Fruit fly (Drosophila melanogaster) whole organism, embryonic: ENCODE measurements around the gene CG32462.
A peak's percentile ranks its signal among the peaks of the same experiment; 100 is the strongest.

Experiments used
- B-H1 ChIP-seq: fragments of 200-800 bp; sonication (Bioruptor generic); IDR thresholded peaks from 3 replicates; pipeline ENCODE4 v1.3.6; 2022; ENCODE audit warnings: missing biosample characterization, missing genetic modification characterization
- BtbVII ChIP-seq: fragments of 200-800 bp; sonication (Bioruptor generic); optimal IDR thresholded peaks from 3 replicates; lab custom pipeline; 2017; ENCODE audit warnings: missing biosample characterization, mild to moderate bottlenecking, missing genetic modification characterization
- CG10267 ChIP-seq: fragments of 200-800 bp; sonication (Bioruptor generic); optimal IDR thresholded peaks from 2 replicates; lab custom pipeline; 2018; ENCODE audit warnings: missing biosample characterization, mild to moderate bottlenecking, missing genetic modification characterization, moderate library complexity
- CG11723 ChIP-seq: fragments of 200-800 bp; sonication (Bioruptor generic); optimal IDR thresholded peaks from 2 replicates; lab custom pipeline; 2017; ENCODE audit warnings: missing biosample characterization, mild to moderate bottlenecking, missing genetic modification characterization
- CG13424 ChIP-seq: fragments of 200-800 bp; sonication (Bioruptor generic); optimal IDR thresholded peaks from 2 replicates; lab custom pipeline; 2019; ENCODE audit warnings: missing biosample characterization, mild to moderate bottlenecking, missing genetic modification characterization, moderate library complexity
- CG17802 ChIP-seq: fragments of 200-800 bp; sonication (Bioruptor generic); optimal IDR thresholded peaks from 2 replicates; lab custom pipeline; 2018; ENCODE audit warnings: missing biosample characterization, mild to moderate bottlenecking, missing genetic modification characterization, moderate library complexity
- CG2712 ChIP-seq: fragments of 200-800 bp; optimal IDR thresholded peaks from 3 replicates; lab custom pipeline; 2019; ENCODE audit warnings: missing biosample characterization, mild to moderate bottlenecking, missing genetic modification characterization, moderate library complexity
- CG30403 ChIP-seq: fragments of 200-800 bp; sonication (Bioruptor generic); optimal IDR thresholded peaks from 3 replicates; lab custom pipeline; 2016; ENCODE audit warnings: missing biosample characterization, missing genetic modification characterization
- CG4328 ChIP-seq: fragments of 200-800 bp; sonication (Bioruptor generic); optimal IDR thresholded peaks from 3 replicates; lab custom pipeline; 2017; ENCODE audit warnings: missing biosample characterization, missing genetic modification reagents, missing genetic modification characterization
- CG4424 ChIP-seq: fragments of 200-800 bp; sonication (Bioruptor generic); optimal IDR thresholded peaks from 3 replicates; lab custom pipeline; 2016; ENCODE audit warnings: missing biosample characterization, missing genetic modification characterization
- CG4730 ChIP-seq: fragments of 200-800 bp; sonication (Bioruptor generic); IDR thresholded peaks from 2 replicates; pipeline ENCODE4 v1.3.6; 2022; ENCODE audit warnings: missing biosample characterization, missing genetic modification characterization
- CG6813 ChIP-seq: fragments of 200-800 bp; sonication (Bioruptor generic); optimal IDR thresholded peaks from 2 replicates; lab custom pipeline; 2017; ENCODE audit warnings: missing biosample characterization, missing genetic modification characterization, mild to moderate bottlenecking, moderate library complexity, missing genetic modification reagents
- CG9797 ChIP-seq: fragments of 200-800 bp; sonication (Bioruptor generic); optimal IDR thresholded peaks from 3 replicates; lab custom pipeline; 2018; ENCODE audit warnings: missing biosample characterization, mild to moderate bottlenecking, missing genetic modification characterization
- CG9817 ChIP-seq: fragments of 200-800 bp; sonication (Bioruptor generic); optimal IDR thresholded peaks from 2 replicates; lab custom pipeline; 2018; ENCODE audit warnings: missing biosample characterization, mild to moderate bottlenecking, missing genetic modification characterization, moderate library complexity
- CG9876 ChIP-seq: fragments of 200-800 bp; sonication (Bioruptor generic); optimal IDR thresholded peaks from 2 replicates; lab custom pipeline; 2016; ENCODE audit warnings: missing biosample characterization, missing genetic modification characterization
- CHES-1-like ChIP-seq: fragments of 200-800 bp; sonication (Bioruptor generic); optimal IDR thresholded peaks from 2 replicates; lab custom pipeline; 2016; ENCODE audit warnings: missing biosample characterization, missing genetic modification characterization
- Dip2 ChIP-seq: fragments of 200-800 bp; sonication (Bioruptor generic); IDR thresholded peaks from 2 replicates; pipeline ENCODE4 v1.3.6; 2022; ENCODE audit warnings: missing biosample characterization, missing genetic modification characterization
- Dll ChIP-seq: fragments of 200-800 bp; sonication (Bioruptor generic); IDR thresholded peaks from 4 replicates; pipeline ENCODE4 v1.3.6; 2022; ENCODE audit warnings: missing biosample characterization, missing genetic modification characterization; ENCODE audit not compliant: partially characterized antibody
- Dp ChIP-seq: fragments of 200-800 bp; sonication (Bioruptor generic); optimal IDR thresholded peaks from 2 replicates; lab custom pipeline; 2018; ENCODE audit warnings: missing biosample characterization, mild to moderate bottlenecking, missing genetic modification characterization, moderate library complexity
- Elba2 ChIP-seq: fragments of 200-800 bp; sonication (Bioruptor generic); optimal IDR thresholded peaks from 3 replicates; lab custom pipeline; 2016; ENCODE audit warnings: missing biosample characterization, missing genetic modification characterization
- HLH3B ChIP-seq: fragments of 200-800 bp; sonication (Bioruptor generic); IDR thresholded peaks from 2 replicates; pipeline ENCODE4 v1.3.6; 2022; ENCODE audit warnings: missing biosample characterization, missing genetic modification characterization
- Hmr ChIP-seq: fragments of 200-800 bp; sonication (Bioruptor generic); optimal IDR thresholded peaks from 3 replicates; lab custom pipeline; 2017; ENCODE audit warnings: mild to moderate bottlenecking, missing biosample characterization, missing genetic modification reagents, missing genetic modification characterization
- NK7.1 ChIP-seq: fragments of 200-800 bp; sonication (Bioruptor generic); optimal IDR thresholded peaks from 3 replicates; lab custom pipeline; 2016; ENCODE audit warnings: missing biosample characterization, missing genetic modification characterization
- Tbp ChIP-seq: fragments of >200 bp; optimal IDR thresholded peaks from 2 replicates; lab custom pipeline; 2018; ENCODE audit warnings: missing biosample characterization, missing genetic modification characterization
- Xrp1 ChIP-seq: fragments of 200-800 bp; sonication (Bioruptor generic); IDR thresholded peaks from 2 replicates; pipeline ENCODE4 v1.3.6; 2022; ENCODE audit warnings: missing biosample characterization, missing genetic modification characterization
- ab ChIP-seq: fragments of 200-800 bp; sonication (Bioruptor generic); optimal IDR thresholded peaks from 2 replicates; lab custom pipeline; 2016; ENCODE audit warnings: missing biosample characterization, missing genetic modification characterization
- amos ChIP-seq: fragments of 200-800 bp; sonication (Bioruptor generic); IDR thresholded peaks from 2 replicates; pipeline ENCODE4 v1.3.6; 2022; ENCODE audit warnings: missing biosample characterization, missing genetic modification characterization; ENCODE audit not compliant: partially characterized antibody
- ap ChIP-seq: fragments of 200-800 bp; sonication (Bioruptor generic); IDR thresholded peaks from 2 replicates; pipeline ENCODE4 v1.3.6; 2022; ENCODE audit warnings: missing biosample characterization, missing genetic modification characterization
- ase ChIP-seq: fragments of 200-800 bp; sonication (Bioruptor generic); IDR thresholded peaks from 3 replicates; pipeline ENCODE4 v1.3.6; 2022; ENCODE audit warnings: missing biosample characterization, missing genetic modification characterization
- bbx ChIP-seq: fragments of 200-800 bp; sonication (Bioruptor generic); IDR thresholded peaks from 2 replicates; pipeline ENCODE4 v1.3.6; 2022; ENCODE audit warnings: missing biosample characterization, missing genetic modification characterization; ENCODE audit not compliant: partially characterized antibody
- chinmo ChIP-seq: fragments of 200-800 bp; sonication (Bioruptor generic); IDR thresholded peaks from 4 replicates; pipeline ENCODE4 v1.3.6; 2022; ENCODE audit warnings: missing biosample characterization, missing genetic modification characterization; ENCODE audit not compliant: partially characterized antibody
- chm ChIP-seq: fragments of 200-800 bp; sonication (Bioruptor generic); IDR thresholded peaks from 2 replicates; pipeline ENCODE4 v1.3.6; 2022; ENCODE audit warnings: missing biosample characterization, missing genetic modification characterization
- crol ChIP-seq: fragments of 200-800 bp; sonication (Bioruptor generic); IDR thresholded peaks from 2 replicates; pipeline ENCODE4 v1.3.6; 2022; ENCODE audit warnings: missing biosample characterization, missing genetic modification characterization
- insv ChIP-seq, 2 experiments: fragments of 200-800 bp; sonication (Bioruptor generic); optimal IDR thresholded peaks; 3 replicates each; lab custom pipeline; 2016 to 2018; ENCODE audit warnings: missing biosample characterization in 2 of 2, missing genetic modification characterization in 2 of 2
- mld ChIP-seq: fragments of 200-800 bp; sonication (Bioruptor generic); IDR thresholded peaks from 3 replicates; pipeline ENCODE4 v1.3.6; 2022; ENCODE audit warnings: missing biosample characterization, missing genetic modification characterization; ENCODE audit not compliant: partially characterized antibody
- odd ChIP-seq: fragments of 200-800 bp; sonication (Bioruptor generic); optimal IDR thresholded peaks from 2 replicates; lab custom pipeline; 2017; ENCODE audit warnings: missing biosample characterization, mild to moderate bottlenecking, missing genetic modification characterization
- pho ChIP-seq: fragments of 200-800 bp; sonication (Bioruptor generic); optimal IDR thresholded peaks from 2 replicates; lab custom pipeline; 2016; ENCODE audit warnings: missing biosample characterization, missing genetic modification characterization
- sim ChIP-seq: fragments of 200-800 bp; sonication (Bioruptor generic); IDR thresholded peaks from 2 replicates; pipeline ENCODE4 v1.3.6; 2022; ENCODE audit warnings: missing biosample characterization, missing genetic modification characterization
- slou ChIP-seq: fragments of 200-800 bp; sonication (Bioruptor generic); optimal IDR thresholded peaks from 3 replicates; lab custom pipeline; 2016; ENCODE audit warnings: missing biosample characterization, missing genetic modification characterization
- tna ChIP-seq: fragments of 200-800 bp; sonication (Bioruptor generic); IDR thresholded peaks from 2 replicates; pipeline ENCODE4 v1.3.6; 2022; ENCODE audit warnings: missing biosample characterization, missing genetic modification characterization; ENCODE audit not compliant: partially characterized antibody
- unc-4 ChIP-seq: fragments of 200-800 bp; sonication (Bioruptor generic); IDR thresholded peaks from 2 replicates; pipeline ENCODE4 v1.3.6; 2022; ENCODE audit warnings: missing biosample characterization, missing genetic modification characterization; ENCODE audit not compliant: partially characterized antibody
- vvl ChIP-seq: fragments of 200-800 bp; sonication (Bioruptor generic); IDR thresholded peaks from 2 replicates; pipeline ENCODE4 v1.3.6; 2022; ENCODE audit warnings: missing biosample characterization, missing genetic modification characterization

CG32462 gene

dm6 chr3L:22878723-22879343, 25.5 kb upstream of the CG32462 start, which contains the start of the genes Chro and Ssl1 (continued):
- peak; percentile 100 for TF ChIP-seq CG11723 (GFP tag; lab: Kevin White, UChicago)
- peak; percentile 91 for TF ChIP-seq CG9797 (GFP tag; lab: Kevin White, UChicago)
- TF ChIP-seq CG6813 = peak; percentile 100
- 0 out of 2 replicates have a peak, but pooled peaks have one; percentile 44 for TF ChIP-seq tna (GFP tag; lab: Robert Waterston, UW)
- peak; percentile 100 for TF ChIP-seq CG2712 (tag; lab: Kevin White, UChicago)
- TF ChIP-seq ase = peak; percentile 100
- TF ChIP-seq Hmr (GFP tag; lab: Kevin White, UChicago) = peak; percentile 100
- peak; percentile 100 for TF ChIP-seq ap (GFP tag; lab: Robert Waterston, UW)
- TF ChIP-seq NK7.1 (GFP tag; lab: Kevin White, UChicago) = peak; percentile 100
- TF ChIP-seq odd (GFP tag; lab: Kevin White, UChicago) = peak; percentile 99
- no peak; the same call in 3 of the 4 replicates for TF ChIP-seq Dll (GFP tag; lab: Robert Waterston, UW)
- TF ChIP-seq mld (GFP tag; lab: Robert Waterston, UW) = no peak
- no peak for TF ChIP-seq Tbp (GFP tag; lab: Kevin White, UChicago)
- TF ChIP-seq vvl (GFP tag; lab: Robert Waterston, UW) = peak; percentile 100
- TF ChIP-seq CG9876 (GFP tag; lab: Kevin White, UChicago) = peak; percentile 100
- TF ChIP-seq Xrp1 (GFP tag; lab: Robert Waterston, UW) = peak; percentile 100
- TF ChIP-seq HLH3B (GFP tag; lab: Robert Waterston, UW) = peak; percentile 100
- TF ChIP-seq unc-4 (GFP tag; lab: Robert Waterston, UW) = 0 out of 2 replicates have a peak, but pooled peaks have one; percentile 22
- peak; percentile 100 for TF ChIP-seq BtbVII (GFP tag; lab: Kevin White, UChicago)
- TF ChIP-seq CG10267 = peak; percentile 99
- TF ChIP-seq CG9817 = peak; percentile 99
- peak; percentile 100 for TF ChIP-seq chm
- peak; percentile 100 for TF ChIP-seq CG4730 (GFP tag; lab: Robert Waterston, UW)
- no peak for TF ChIP-seq bbx (GFP tag; lab: Robert Waterston, UW)
- TF ChIP-seq chinmo (GFP tag; lab: Robert Waterston, UW) = no peak
- TF ChIP-seq Elba2 (GFP tag; lab: Kevin White, UChicago) = peak; percentile 99
- 0 out of 2 replicates have a peak, but pooled peaks have one; percentile 18 for TF ChIP-seq amos (GFP tag; lab: Robert Waterston, UW)
- TF ChIP-seq ab = peak; percentile 100
- peak; percentile 100 for TF ChIP-seq CG30403 (GFP tag; lab: Kevin White, UChicago)
- TF ChIP-seq insv (GFP tag; optimal IDR thresholded peaks at IDR 0.05; lab: Kevin White, UChicago) = peak; percentile 84 to 89
- TF ChIP-seq slou (GFP tag; lab: Kevin White, UChicago) = peak; percentile 100
- TF ChIP-seq Dip2 (GFP tag; lab: Robert Waterston, UW) = peak; percentile 84
- peak; percentile 100 for TF ChIP-seq CG13424 (tag; lab: Kevin White, UChicago)
- TF ChIP-seq B-H1 (GFP tag; lab: Robert Waterston, UW) = peak; percentile 100
- peak; percentile 98 for TF ChIP-seq CG4328 (GFP tag; lab: Kevin White, UChicago)
- TF ChIP-seq Dp = peak; percentile 59
- peak; percentile 96 for TF ChIP-seq CG17802 (tag; lab: Kevin White, UChicago)
- TF ChIP-seq sim = peak; percentile 100
- peak; percentile 100 for TF ChIP-seq pho (GFP tag; lab: Kevin White, UChicago)
- TF ChIP-seq CG4424 (GFP tag; lab: Kevin White, UChicago) = peak; percentile 100
- peak; percentile 100 for TF ChIP-seq CHES-1-like (GFP tag; lab: Kevin White, UChicago)
- TF ChIP-seq crol = peak; percentile 93
